Worm (Caenorhabditis elegans): Measurements from ENCODE around the gene cct-6.

DNA sequence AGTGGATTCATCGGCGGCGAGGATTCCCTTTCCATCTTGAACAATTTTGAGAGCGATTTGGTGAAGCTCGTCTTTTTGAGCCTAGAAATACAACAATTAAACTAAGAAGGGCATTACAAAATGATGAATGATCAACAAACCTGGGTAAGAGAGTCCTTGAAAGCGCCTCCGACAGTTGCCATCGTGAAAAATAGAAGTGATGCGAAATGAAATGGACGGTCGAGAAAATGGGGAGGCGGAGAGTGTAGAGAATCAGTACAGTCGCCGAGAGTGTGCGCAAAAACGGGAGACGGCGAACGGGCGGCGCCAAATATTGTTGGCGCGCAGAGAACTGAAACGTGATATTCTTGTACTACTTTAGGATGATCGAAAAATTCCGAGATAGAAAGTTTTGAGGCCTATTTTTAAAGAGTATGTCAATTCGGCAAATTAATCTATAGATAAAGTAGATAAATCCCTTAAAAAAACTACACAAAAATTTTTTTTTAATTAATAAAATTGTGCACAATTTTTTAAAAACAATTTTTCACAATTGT is 20.7 kb upstream of the cct-6 start, which contains the start of gene aldo-2:
- TF ChIP-seq flt-1 (GFP tag; IDR thresholded peaks at IDR 0.05) (no peak), ztf-23 (GFP tag; IDR thresholded peaks at IDR 0.05) (no peak)
